Worm (Caenorhabditis elegans) whole organism, L4 larva: ENCODE results near the gene ZK863.8.
A peak's percentile ranks its signal among the peaks of the same experiment; 100 is the strongest.

ENCODE experiments used
- F26F4.8 ChIP-seq: fragments of 200-800 bp; sonication (Bioruptor generic); conservative IDR thresholded peaks from 2 replicates; pipeline ENCODE4 v1.3.6; 2022; ENCODE audit warnings: missing genetic modification characterization, missing compliant biosample characterization
- F44E2.7 ChIP-seq: fragments of 200-800 bp; sonication (Bioruptor generic); IDR thresholded peaks from 2 replicates; pipeline ENCODE4 v2.1.2; 2022; ENCODE audit warnings: missing genetic modification characterization, missing compliant biosample characterization
- R02D3.7 ChIP-seq: fragments of 150-350 bp; sonication (generic microtip); optimal IDR thresholded peaks from 3 replicates; lab custom pipeline; 2014; ENCODE audit warnings: missing biosample characterization, missing genetic modification characterization
- T20F7.1 ChIP-seq: fragments of 200-800 bp; sonication (Bioruptor generic); optimal IDR thresholded peaks from 2 replicates; lab custom pipeline; 2018; ENCODE audit warnings: mild to moderate bottlenecking, missing genetic modification characterization, missing compliant biosample characterization
- Y75B8A.6 ChIP-seq: fragments of 200-800 bp; sonication (Bioruptor generic); IDR thresholded peaks from 2 replicates; pipeline ENCODE4 v1.3.6; 2022; ENCODE audit warnings: missing genetic modification reagents, missing genetic modification characterization, missing compliant biosample characterization
- arid-1 ChIP-seq: fragments of 200-800 bp; sonication (Bioruptor generic); conservative IDR thresholded peaks from 2 replicates; pipeline ENCODE4 v1.3.6; 2022; ENCODE audit warnings: missing genetic modification reagents, missing genetic modification characterization, missing compliant biosample characterization
- ceh-82 ChIP-seq: sonication (generic microtip); optimal IDR thresholded peaks from 2 replicates; lab custom pipeline; 2017; ENCODE audit warnings: missing biosample characterization, missing genetic modification characterization
- cey-2 ChIP-seq: sonication (generic microtip); optimal IDR thresholded peaks from 3 replicates; lab custom pipeline; 2017; ENCODE audit warnings: missing genetic modification characterization, mild to moderate bottlenecking, missing compliant biosample characterization, antibody characterized with exemption, borderline replicate concordance; ENCODE audit not compliant: insufficient read depth
- daf-16 ChIP-seq, 3 experiments: sonication (generic microtip); optimal IDR thresholded peaks; 2 replicates each; lab custom pipeline; 2016 to 2017; ENCODE audit warnings: missing genetic modification characterization in 3 of 3, missing genetic modification reagents in 3 of 3, mild to moderate bottlenecking in 2 of 3, missing compliant biosample characterization in 2 of 3, missing biosample characterization in 1 of 3, moderate library complexity in 1 of 3
- daf-19 ChIP-seq: fragments of 200-800 bp; sonication (Bioruptor generic); conservative IDR thresholded peaks from 2 replicates; pipeline ENCODE4 v1.3.6; 2022; ENCODE audit warnings: missing genetic modification characterization, missing compliant biosample characterization
- dpl-1 ChIP-seq: fragments of 150-350 bp; optimal IDR thresholded peaks from 2 replicates; lab custom pipeline; 2014; ENCODE audit warnings: missing biosample characterization, missing genetic modification reagents, missing genetic modification characterization
- dve-1 ChIP-seq: sonication (generic microtip); optimal IDR thresholded peaks from 2 replicates; lab custom pipeline; 2017; ENCODE audit warnings: antibody characterized with exemption, mild to moderate bottlenecking, missing genetic modification characterization, missing compliant biosample characterization; ENCODE audit not compliant: insufficient read depth
- egl-27 ChIP-seq: sonication (generic microtip); optimal IDR thresholded peaks from 3 replicates; lab custom pipeline; 2017; ENCODE audit warnings: missing biosample characterization, missing genetic modification reagents, missing genetic modification characterization
- egl-43 ChIP-seq: fragments of 200-800 bp; sonication (Bioruptor generic); IDR thresholded peaks from 2 replicates; pipeline ENCODE4 v1.3.6; 2022; ENCODE audit warnings: missing genetic modification reagents, missing genetic modification characterization, missing compliant biosample characterization
- fkh-10 ChIP-seq: fragments of 150-350 bp; optimal IDR thresholded peaks from 2 replicates; lab custom pipeline; 2014; ENCODE audit warnings: missing biosample characterization, missing genetic modification reagents, missing genetic modification characterization
- fos-1 ChIP-seq: fragments of 150-350 bp; optimal IDR thresholded peaks from 2 replicates; lab custom pipeline; 2014; ENCODE audit warnings: missing biosample characterization, missing genetic modification characterization
- hif-1 ChIP-seq, 2 experiments: sonication (generic microtip); optimal IDR thresholded peaks; 2 replicates each; lab custom pipeline; 2016 to 2017; ENCODE audit warnings: missing compliant biosample characterization in 2 of 2, missing genetic modification characterization in 2 of 2, missing genetic modification reagents in 2 of 2, missing genotype in 2 of 2, mild to moderate bottlenecking in 1 of 2
- hmg-1.1 ChIP-seq: fragments of 200-800 bp; sonication (Bioruptor generic); IDR thresholded peaks from 2 replicates; pipeline ENCODE4 v1.3.6; 2022; ENCODE audit warnings: missing genetic modification reagents, missing genetic modification characterization, missing compliant biosample characterization
- lin-1 ChIP-seq: fragments of 200-800 bp; sonication (Bioruptor generic); IDR thresholded peaks from 2 replicates; pipeline ENCODE4 v1.3.6; 2022; ENCODE audit warnings: missing genetic modification reagents, missing genetic modification characterization, missing compliant biosample characterization
- lin-15B ChIP-seq: fragments of 150-350 bp; sonication (generic microtip); optimal IDR thresholded peaks from 3 replicates; lab custom pipeline; 2014; ENCODE audit warnings: missing biosample characterization, missing genetic modification characterization
- lin-29 ChIP-seq: fragments of 200-800 bp; sonication (Bioruptor generic); IDR thresholded peaks from 2 replicates; pipeline ENCODE4 v1.3.6; 2022; ENCODE audit warnings: missing genetic modification reagents, missing genetic modification characterization, missing compliant biosample characterization
- lin-38 ChIP-seq: fragments of 200-800 bp; sonication (Bioruptor generic); IDR thresholded peaks from 2 replicates; pipeline ENCODE4 v1.3.6; 2022; ENCODE audit warnings: missing genetic modification reagents, missing genetic modification characterization, missing compliant biosample characterization
- lir-3 ChIP-seq: sonication (generic microtip); optimal IDR thresholded peaks from 2 replicates; lab custom pipeline; 2016; ENCODE audit warnings: mild to moderate bottlenecking, missing genetic modification characterization, missing compliant biosample characterization
- lsy-2 ChIP-seq, 2 experiments: fragments of 150-350 bp in 1 of 2; sonication (generic microtip) in 1 of 2; optimal IDR thresholded peaks; 2 replicates each; lab custom pipeline; 2014 to 2017; ENCODE audit warnings: missing biosample characterization in 2 of 2, missing genetic modification characterization in 2 of 2
- mdl-1 ChIP-seq, 2 experiments: fragments of 150-350 bp in 1 of 2; sonication (generic microtip) in 1 of 2; optimal IDR thresholded peaks; 2 replicates each; lab custom pipeline; 2014 to 2017; ENCODE audit warnings: missing biosample characterization in 2 of 2, missing genetic modification characterization in 2 of 2
- mep-1 ChIP-seq: fragments of 150-350 bp; sonication (generic microtip); optimal IDR thresholded peaks from 3 replicates; lab custom pipeline; 2014; ENCODE audit warnings: missing biosample characterization, missing genetic modification characterization
- mxl-2 ChIP-seq: fragments of 200-800 bp; sonication (Bioruptor generic); conservative IDR thresholded peaks from 2 replicates; pipeline ENCODE4 v1.3.6; 2022; ENCODE audit warnings: missing genetic modification reagents, missing genetic modification characterization, missing compliant biosample characterization
- nhr-11 ChIP-seq: fragments of 150-350 bp; optimal IDR thresholded peaks from 2 replicates; lab custom pipeline; 2014; ENCODE audit warnings: missing biosample characterization, missing genetic modification characterization
- nhr-25 ChIP-seq: sonication (generic microtip); optimal IDR thresholded peaks from 2 replicates; lab custom pipeline; 2017; ENCODE audit warnings: missing genetic modification characterization, mild to moderate bottlenecking, missing compliant biosample characterization, antibody characterized with exemption, moderate library complexity, borderline replicate concordance; ENCODE audit not compliant: insufficient read depth
- nhr-41 ChIP-seq: fragments of 200-800 bp; sonication (Bioruptor generic); IDR thresholded peaks from 2 replicates; pipeline ENCODE4 v1.3.6; 2022; ENCODE audit warnings: missing genetic modification reagents, missing genetic modification characterization, missing compliant biosample characterization
- pqm-1 ChIP-seq: sonication (generic microtip); optimal IDR thresholded peaks from 2 replicates; lab custom pipeline; 2017; ENCODE audit warnings: missing biosample characterization, missing genetic modification characterization
- sdz-12 ChIP-seq: fragments of 200-800 bp; sonication (Bioruptor generic); optimal IDR thresholded peaks from 2 replicates; lab custom pipeline; 2018; ENCODE audit warnings: mild to moderate bottlenecking, missing genetic modification characterization, missing compliant biosample characterization
- set-16 ChIP-seq: fragments of 200-800 bp; sonication (Bioruptor generic); IDR thresholded peaks from 2 replicates; pipeline ENCODE4 v1.3.6; 2022; ENCODE audit warnings: missing genetic modification reagents, missing genetic modification characterization, missing compliant biosample characterization
- snpc-4 ChIP-seq: fragments of 150-350 bp; optimal IDR thresholded peaks from 2 replicates; lab custom pipeline; 2014; ENCODE audit warnings: missing biosample characterization, missing genetic modification characterization
- spr-3 ChIP-seq: fragments of 200-800 bp; sonication (Bioruptor generic); optimal IDR thresholded peaks from 2 replicates; lab custom pipeline; 2018; ENCODE audit warnings: mild to moderate bottlenecking, missing genetic modification characterization, missing compliant biosample characterization
- tag-97 ChIP-seq: fragments of 200-800 bp; sonication (Bioruptor generic); IDR thresholded peaks from 2 replicates; pipeline ENCODE4 v1.3.6; 2022; ENCODE audit warnings: missing genetic modification characterization, missing compliant biosample characterization
- unc-39 ChIP-seq: sonication (generic microtip); optimal IDR thresholded peaks from 2 replicates; lab custom pipeline; 2017; ENCODE audit warnings: missing biosample characterization, missing genetic modification characterization
- vab-7 ChIP-seq: fragments of 200-800 bp; sonication (Bioruptor generic); IDR thresholded peaks from 2 replicates; pipeline ENCODE4 v1.3.6; 2022; ENCODE audit warnings: missing genetic modification reagents, missing genetic modification characterization, missing compliant biosample characterization
- zag-1 ChIP-seq: fragments of 150-350 bp; optimal IDR thresholded peaks from 2 replicates; lab custom pipeline; 2014; ENCODE audit warnings: missing biosample characterization, missing genetic modification characterization
- zip-11 ChIP-seq: fragments of 200-800 bp; sonication (Bioruptor generic); IDR thresholded peaks from 2 replicates; pipeline ENCODE4 v1.3.6; 2022; ENCODE audit warnings: missing genetic modification characterization, missing compliant biosample characterization

Gene ZK863.8

ce11 chrV:12199474-12199873, 12.2 kb upstream of the ZK863.8 start (continued):
- TF ChIP-seq fkh-10 (GFP tag; lab: Kevin White, UChicago) (no peak), vab-7 (no peak), arid-1 (GFP tag; lab: Robert Waterston, UW) (no peak), lir-3 (tag; lab: Kevin White, UChicago) (no peak), egl-43 (GFP tag; lab: Robert Waterston, UW) (no peak), Y75B8A.6 (GFP tag; lab: Robert Waterston, UW) (no peak), lsy-2 (tag; optimal IDR thresholded peaks at IDR 0.05; lab: Kevin White, UChicago) (peak in 1 of 2 experiments; percentile 4), zip-11 (GFP tag; lab: Robert Waterston, UW) (no peak), nhr-11 (tag; lab: Kevin White, UChicago) (no peak), nhr-25 (tag; lab: Kevin White, UChicago) (no peak), hmg-1.1 (no peak), tag-97 (GFP tag; lab: Robert Waterston, UW) (no peak), spr-3 (GFP tag; lab: Kevin White, UChicago) (no peak), nhr-41 (GFP tag; lab: Robert Waterston, UW) (no peak), cey-2 (tag; lab: Kevin White, UChicago) (no peak), egl-27 (tag; lab: Kevin White, UChicago) (no peak), dpl-1 (no peak), dve-1 (no peak), lin-15B (tag; lab: Kevin White, UChicago) (no peak), daf-19 (GFP tag; lab: Robert Waterston, UW) (no peak), snpc-4 (tag; lab: Kevin White, UChicago) (no peak), lin-38 (GFP tag; lab: Robert Waterston, UW) (no peak), daf-16 (GFP tag; optimal IDR thresholded peaks at IDR 0.05; lab: Kevin White, UChicago) (no peak), daf-16 (tag; optimal IDR thresholded peaks at IDR 0.05; lab: Kevin White, UChicago) (no peak), F44E2.7 (GFP tag; lab: Robert Waterston, UW) (no peak), pqm-1 (tag; lab: Kevin White, UChicago) (no peak), R02D3.7 (tag; lab: Kevin White, UChicago) (no peak), lin-1 (GFP tag; lab: Robert Waterston, UW) (no peak), unc-39 (tag; lab: Kevin White, UChicago) (no peak), ceh-82 (tag; lab: Kevin White, UChicago) (no peak)

ce11 chrV:12198545-12198944, 11.2 kb upstream of the ZK863.8 start, which contains the start of gene lon-3:
lon-3 (minus strand) TSS chrV:12198645.
- no peak for TF ChIP-seq arid-1 (GFP tag; lab: Robert Waterston, UW)
- no peak for TF ChIP-seq hif-1 (tag; optimal IDR thresholded peaks at IDR 0.05; lab: Kevin White, UChicago)
- TF ChIP-seq set-16 = no peak
- TF ChIP-seq fos-1 (tag; lab: Kevin White, UChicago) = no peak
- TF ChIP-seq daf-19 (GFP tag; lab: Robert Waterston, UW) = no peak
- TF ChIP-seq sdz-12 = no peak
- no peak for TF ChIP-seq mep-1 (tag; lab: Kevin White, UChicago)
- TF ChIP-seq F26F4.8 (GFP tag; lab: Robert Waterston, UW) = no peak
- no peak for TF ChIP-seq zag-1
- no peak for TF ChIP-seq mxl-2 (GFP tag; lab: Robert Waterston, UW)
- no peak for TF ChIP-seq lin-29 (GFP tag; lab: Robert Waterston, UW)
- TF ChIP-seq mdl-1 (tag; optimal IDR thresholded peaks at IDR 0.05; lab: Kevin White, UChicago) = no peak
- no peak for TF ChIP-seq nhr-11 (tag; lab: Kevin White, UChicago)
- TF ChIP-seq T20F7.1 (GFP tag; lab: Kevin White, UChicago) = no peak
